Worm (Caenorhabditis elegans) whole organism, L4 larva: ENCODE measurements around the gene str-121.

Experiments used
- F10B5.3 ChIP-seq: sonication (generic microtip); optimal IDR thresholded peaks from 2 replicates; lab custom pipeline; 2016; ENCODE audit warnings: mild to moderate bottlenecking, missing genetic modification characterization, missing compliant biosample characterization
- daf-12 ChIP-seq: fragments of 150-350 bp; optimal IDR thresholded peaks from 2 replicates; lab custom pipeline; 2014; ENCODE audit warnings: missing biosample characterization, missing genetic modification reagents, missing genetic modification characterization
- nhr-25 ChIP-seq: sonication (generic microtip); optimal IDR thresholded peaks from 2 replicates; lab custom pipeline; 2017; ENCODE audit warnings: missing genetic modification characterization, mild to moderate bottlenecking, missing compliant biosample characterization, antibody characterized with exemption, moderate library complexity, borderline replicate concordance; ENCODE audit not compliant: insufficient read depth
- nhr-76 ChIP-seq: fragments of 150-350 bp; optimal IDR thresholded peaks from 2 replicates; lab custom pipeline; 2014; ENCODE audit warnings: missing biosample characterization, missing genetic modification characterization
- unc-62 ChIP-seq, 3 experiments: fragments of 150-350 bp in 1 of 3; sonication (generic microtip); optimal IDR thresholded peaks in 2 of 3; peaks in 1 of 3; 1 replicate in 1 of 3; 2 replicates in 2 of 3; lab custom pipeline; 2014 to 2017; ENCODE audit warnings: missing biosample characterization in 3 of 3, missing genetic modification characterization in 3 of 3, missing genetic modification reagents in 3 of 3, missing genotype in 1 of 3

- no peak for TF ChIP-seq unc-62 (GFP tag; optimal IDR thresholded peaks at IDR 0.05 in 1 of 2; lab: Kevin White, UChicago)
- no peak for TF ChIP-seq unc-62 (tag; optimal IDR thresholded peaks at IDR 0.05; lab: Kevin White, UChicago)
- no peak for TF ChIP-seq nhr-76 (tag; lab: Kevin White, UChicago)
- no peak for TF ChIP-seq daf-12
- no peak for TF ChIP-seq nhr-25 (tag; lab: Kevin White, UChicago)
- no peak for TF ChIP-seq F10B5.3
Observed at ce11 chrV:216847-217246, 37.6 kb downstream of the str-121 start, which contains the start of gene srh-78.
